Worm (Caenorhabditis elegans) whole organism, L3 larva: ENCODE results near the gene npr-20.
A peak's percentile ranks its signal among the peaks of the same experiment; 100 is the strongest.

Experiments used
- R02D3.7 ChIP-seq: fragments of 150-350 bp; optimal IDR thresholded peaks from 2 replicates; lab custom pipeline; 2014; ENCODE audit warnings: missing biosample characterization, missing genetic modification characterization
- ama-1 ChIP-seq: fragments of 150-350 bp; optimal IDR thresholded peaks from 2 replicates; lab custom pipeline; 2018
- ceh-82 ChIP-seq: fragments of 150-350 bp; optimal IDR thresholded peaks from 2 replicates; lab custom pipeline; 2014; ENCODE audit warnings: missing biosample characterization, missing genetic modification characterization
- daf-12 ChIP-seq: fragments of 150-350 bp; optimal IDR thresholded peaks from 2 replicates; lab custom pipeline; 2014; ENCODE audit warnings: missing biosample characterization, missing genetic modification reagents, missing genetic modification characterization
- egl-27 ChIP-seq: sonication (generic microtip); optimal IDR thresholded peaks from 4 replicates; lab custom pipeline; 2017; ENCODE audit warnings: missing biosample characterization, missing genetic modification reagents, missing genetic modification characterization
- elt-1 ChIP-seq: fragments of 150-350 bp; optimal IDR thresholded peaks from 2 replicates; lab custom pipeline; 2014; ENCODE audit warnings: missing biosample characterization, missing genetic modification characterization
- elt-2 ChIP-seq: sonication (generic microtip); optimal IDR thresholded peaks from 2 replicates; lab custom pipeline; 2016; ENCODE audit warnings: missing genetic modification reagents, mild to moderate bottlenecking, missing genetic modification characterization, missing compliant biosample characterization
- fkh-10 ChIP-seq: sonication (generic microtip); optimal IDR thresholded peaks from 2 replicates; lab custom pipeline; 2017; ENCODE audit warnings: missing biosample characterization, missing genetic modification reagents, missing genetic modification characterization
- fos-1 ChIP-seq: fragments of 150-350 bp; optimal IDR thresholded peaks from 2 replicates; lab custom pipeline; 2014; ENCODE audit warnings: missing biosample characterization, missing genetic modification characterization
- hmg-11 ChIP-seq: sonication (generic microtip); optimal IDR thresholded peaks from 2 replicates; lab custom pipeline; 2016; ENCODE audit warnings: missing genetic modification characterization, missing compliant biosample characterization
- jun-1 ChIP-seq: fragments of 150-350 bp; optimal IDR thresholded peaks from 2 replicates; lab custom pipeline; 2014; ENCODE audit warnings: missing biosample characterization, missing genetic modification reagents, missing genetic modification characterization
- lin-15B ChIP-seq: fragments of 150-350 bp; optimal IDR thresholded peaks from 2 replicates; lab custom pipeline; 2014; ENCODE audit warnings: missing biosample characterization, missing genetic modification characterization
- lsy-12 ChIP-seq: sonication (generic microtip); optimal IDR thresholded peaks from 2 replicates; lab custom pipeline; 2016; ENCODE audit warnings: mild to moderate bottlenecking, missing genetic modification characterization, missing compliant biosample characterization
- mdl-1 ChIP-seq: fragments of 150-350 bp; optimal IDR thresholded peaks from 2 replicates; lab custom pipeline; 2014; ENCODE audit warnings: missing biosample characterization, missing genetic modification characterization
- mml-1 ChIP-seq: fragments of 150-350 bp; sonication (generic microtip); optimal IDR thresholded peaks from 3 replicates; lab custom pipeline; 2014; ENCODE audit warnings: missing biosample characterization, missing genetic modification characterization
- nfya-1 ChIP-seq: sonication (generic microtip); optimal IDR thresholded peaks from 2 replicates; lab custom pipeline; 2017; ENCODE audit warnings: missing genetic modification characterization, mild to moderate bottlenecking, missing compliant biosample characterization, antibody characterized with exemption, moderate library complexity; ENCODE audit not compliant: insufficient read depth
- nhr-12 ChIP-seq: fragments of 150-350 bp; optimal IDR thresholded peaks from 2 replicates; lab custom pipeline; 2014; ENCODE audit warnings: missing biosample characterization, missing genetic modification characterization
- nhr-23 ChIP-seq: fragments of 150-350 bp; optimal IDR thresholded peaks from 2 replicates; lab custom pipeline; 2014; ENCODE audit warnings: missing biosample characterization, missing genetic modification reagents, missing genetic modification characterization
- nhr-237 ChIP-seq: fragments of 150-350 bp; optimal IDR thresholded peaks from 2 replicates; lab custom pipeline; 2014; ENCODE audit warnings: missing biosample characterization, missing genetic modification characterization
- nhr-43 ChIP-seq: sonication (generic microtip); optimal IDR thresholded peaks from 2 replicates; lab custom pipeline; 2016; ENCODE audit warnings: mild to moderate bottlenecking, missing genetic modification characterization, missing compliant biosample characterization; ENCODE audit not compliant: poor library complexity, severe bottlenecking
- nhr-67 ChIP-seq: fragments of 150-350 bp; optimal IDR thresholded peaks from 2 replicates; lab custom pipeline; 2014; ENCODE audit warnings: missing biosample characterization, missing genetic modification characterization
- pha-4 ChIP-seq: fragments of 150-350 bp; optimal IDR thresholded peaks from 2 replicates; lab custom pipeline; 2014; ENCODE audit warnings: missing biosample characterization, missing genetic modification reagents, missing genetic modification characterization
- pqm-1 ChIP-seq: fragments of 150-350 bp; optimal IDR thresholded peaks from 2 replicates; lab custom pipeline; 2017; ENCODE audit warnings: missing biosample characterization, missing genetic modification characterization, inconsistent platforms
- sea-2 ChIP-seq: fragments of 150-350 bp; sonication (generic microtip); optimal IDR thresholded peaks from 4 replicates; lab custom pipeline; 2014; ENCODE audit warnings: missing biosample characterization, missing genetic modification reagents, missing genetic modification characterization
- skn-1 ChIP-seq: fragments of 150-350 bp; optimal IDR thresholded peaks from 2 replicates; lab custom pipeline; 2014; ENCODE audit warnings: missing biosample characterization, missing genetic modification characterization
- snpc-4 ChIP-seq: fragments of 150-350 bp; optimal IDR thresholded peaks from 2 replicates; lab custom pipeline; 2014; ENCODE audit warnings: missing biosample characterization, missing genetic modification characterization
- unc-39 ChIP-seq: sonication (generic microtip); optimal IDR thresholded peaks from 4 replicates; lab custom pipeline; 2017; ENCODE audit warnings: missing biosample characterization, missing genetic modification characterization
- unc-62 ChIP-seq: fragments of 150-350 bp; sonication (generic microtip); optimal IDR thresholded peaks from 4 replicates; lab custom pipeline; 2014; ENCODE audit warnings: missing biosample characterization, missing genetic modification reagents, missing genetic modification characterization
- zag-1 ChIP-seq: fragments of 150-350 bp; optimal IDR thresholded peaks from 2 replicates; lab custom pipeline; 2014; ENCODE audit warnings: missing biosample characterization, missing genetic modification characterization
- ztf-11 ChIP-seq: fragments of 150-350 bp; optimal IDR thresholded peaks from 2 replicates; lab custom pipeline; 2014; ENCODE audit warnings: missing biosample characterization, missing genetic modification characterization
- ztf-4 ChIP-seq: fragments of 150-350 bp; optimal IDR thresholded peaks from 2 replicates; lab custom pipeline; 2014; ENCODE audit warnings: missing biosample characterization, missing genetic modification characterization

The npr-20 gene

DNA sequence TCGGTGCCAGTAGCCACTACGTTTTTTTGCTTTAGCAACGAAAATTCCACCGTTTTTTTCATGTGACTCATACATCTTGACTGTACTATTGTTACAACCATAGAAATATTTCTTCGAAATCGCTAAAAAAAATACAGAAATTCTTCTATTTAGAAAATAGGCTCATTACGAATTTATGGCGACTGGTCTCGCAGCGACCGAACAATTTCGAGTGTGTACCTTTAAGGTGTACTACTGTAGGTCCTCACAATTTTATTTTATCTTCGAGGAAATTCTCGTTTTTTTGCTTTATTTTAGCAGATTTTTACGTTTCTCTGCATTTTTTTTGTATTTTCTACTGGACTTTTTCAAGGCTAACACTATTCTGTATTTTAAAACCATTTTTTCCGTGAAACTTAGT, 25.0 kb upstream of the npr-20 start:
- TF ChIP-seq nhr-237 (tag; lab: Kevin White, UChicago) (no peak), daf-12 (tag; lab: Kevin White, UChicago) (no peak), fkh-10 (GFP tag; lab: Kevin White, UChicago) (no peak), ama-1 (no peak), ztf-4 (tag; lab: Kevin White, UChicago) (no peak), nhr-67 (tag; lab: Kevin White, UChicago) (no peak), unc-39 (tag; lab: Kevin White, UChicago) (no peak), ztf-11 (tag; lab: Kevin White, UChicago) (no peak), pha-4 (tag; lab: Kevin White, UChicago) (no peak), jun-1 (tag; lab: Kevin White, UChicago) (no peak), nhr-43 (no peak), unc-62 (GFP tag; lab: Kevin White, UChicago) (no peak), hmg-11 (tag; lab: Kevin White, UChicago) (no peak), lsy-12 (tag; lab: Kevin White, UChicago) (no peak), fos-1 (tag; lab: Kevin White, UChicago) (no peak)

DNA sequence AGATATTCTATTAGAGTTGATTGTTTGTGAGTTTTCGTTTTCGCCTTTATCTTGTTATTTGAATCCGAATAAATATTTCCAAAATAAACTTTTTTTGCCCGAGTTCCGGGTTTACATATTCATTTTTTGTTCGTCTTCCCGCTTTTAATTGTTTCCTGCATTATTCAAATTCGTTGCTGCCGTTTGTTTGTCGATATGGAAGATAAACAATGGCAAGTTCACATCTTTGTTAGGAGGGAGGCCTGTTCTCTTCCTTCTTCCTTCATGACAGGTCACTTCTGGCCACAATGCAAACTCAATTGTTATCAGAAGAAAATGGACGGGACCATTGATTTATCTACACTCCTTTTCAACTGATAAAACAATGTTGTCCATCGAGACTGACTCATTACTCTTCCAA, 24.6 kb upstream of the npr-20 start:
- no peak for TF ChIP-seq mml-1
- peak; percentile 10 for TF ChIP-seq pha-4 (tag; lab: Kevin White, UChicago)

DNA sequence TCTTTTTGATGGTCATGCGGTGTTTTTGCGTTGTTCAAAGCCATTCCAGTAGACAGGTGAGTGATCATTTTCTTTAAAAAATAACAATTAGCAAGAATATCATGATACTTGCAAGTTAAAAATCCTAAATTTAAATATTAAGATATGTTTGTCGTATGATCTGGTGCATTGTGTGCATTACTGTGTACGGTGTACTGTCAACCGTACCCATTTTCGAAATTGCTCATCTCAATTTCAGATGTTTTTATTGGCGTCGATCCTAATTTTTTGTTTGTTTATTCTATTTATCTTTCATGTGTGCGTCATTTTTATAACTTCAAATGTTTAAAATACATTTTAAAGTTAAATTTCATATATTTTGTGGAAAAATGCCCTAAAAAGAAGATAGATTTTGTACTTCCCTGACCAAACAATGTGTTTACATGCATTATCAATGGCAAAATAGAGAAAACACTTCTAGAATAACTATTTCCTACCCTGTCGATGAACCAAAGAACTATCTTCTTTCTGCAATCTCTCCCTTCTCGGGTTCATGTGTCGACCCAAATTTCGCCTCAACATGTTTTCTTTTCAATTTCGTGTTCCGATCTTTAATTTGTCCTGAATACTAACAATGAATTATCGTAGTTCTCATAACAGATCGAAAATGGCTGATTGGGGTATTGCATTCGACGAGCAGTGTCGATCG, 19.4 kb upstream of the npr-20 start, which contains the start of the genes T07D4.5 and ddx-19:
Gene T07D4.5, minus strand, starts transcription at position 71 of the 688 bp plus-strand sequence.
Gene ddx-19, plus strand, starts transcription at position 638 of the 688 bp plus-strand sequence.
- TF ChIP-seq pha-4 (tag; lab: Kevin White, UChicago) = peak; percentile 78
- TF ChIP-seq R02D3.7 = no peak
- TF ChIP-seq elt-2 (tag; lab: Kevin White, UChicago) = peak; percentile 29
- TF ChIP-seq pqm-1 (tag; lab: Kevin White, UChicago) = peak; percentile 7
- no peak for TF ChIP-seq ztf-11 (tag; lab: Kevin White, UChicago)
- no peak for TF ChIP-seq unc-62 (GFP tag; lab: Kevin White, UChicago)
- no peak for TF ChIP-seq jun-1 (tag; lab: Kevin White, UChicago)
- TF ChIP-seq nfya-1 (tag; lab: Kevin White, UChicago) = no peak
- TF ChIP-seq lin-15B (tag; lab: Kevin White, UChicago) = peak; percentile 42
- no peak for TF ChIP-seq nhr-67 (tag; lab: Kevin White, UChicago)
- TF ChIP-seq nhr-237 (tag; lab: Kevin White, UChicago) = no peak
- TF ChIP-seq nhr-23 (tag; lab: Kevin White, UChicago) = peak; percentile 8
- TF ChIP-seq snpc-4 (tag; lab: Kevin White, UChicago) = no peak
- TF ChIP-seq, all 47 proteins: peak for 5

DNA sequence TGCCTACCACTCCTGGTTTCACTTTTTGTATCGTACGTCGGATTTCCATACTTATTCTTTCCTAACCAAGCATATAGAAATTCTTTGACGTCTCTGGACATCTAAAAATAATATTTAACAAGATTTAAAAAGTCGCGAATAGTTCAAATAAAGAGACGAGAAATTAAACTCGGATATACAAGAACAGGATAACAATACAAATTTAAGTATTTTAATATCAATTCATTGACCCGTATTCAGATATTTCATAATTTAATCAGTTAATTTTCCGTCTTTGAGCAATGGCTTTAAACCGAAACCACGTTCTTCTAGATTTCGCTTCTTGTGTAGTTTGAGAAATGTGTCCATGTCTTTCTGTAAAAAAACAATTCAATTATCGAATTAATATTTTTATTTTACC, 18.6 kb upstream of the npr-20 start, which contains the start of gene rha-1:
Gene rha-1, minus strand, starts transcription at position 101 of the 400 bp plus-strand sequence.
- TF ChIP-seq hmg-11 (tag; lab: Kevin White, UChicago) (no peak), sea-2 (GFP tag; lab: Kevin White, UChicago) (no peak), skn-1 (tag; lab: Kevin White, UChicago) (no peak), ceh-82 (tag; lab: Kevin White, UChicago) (no peak), nhr-67 (tag; lab: Kevin White, UChicago) (no peak)

DNA sequence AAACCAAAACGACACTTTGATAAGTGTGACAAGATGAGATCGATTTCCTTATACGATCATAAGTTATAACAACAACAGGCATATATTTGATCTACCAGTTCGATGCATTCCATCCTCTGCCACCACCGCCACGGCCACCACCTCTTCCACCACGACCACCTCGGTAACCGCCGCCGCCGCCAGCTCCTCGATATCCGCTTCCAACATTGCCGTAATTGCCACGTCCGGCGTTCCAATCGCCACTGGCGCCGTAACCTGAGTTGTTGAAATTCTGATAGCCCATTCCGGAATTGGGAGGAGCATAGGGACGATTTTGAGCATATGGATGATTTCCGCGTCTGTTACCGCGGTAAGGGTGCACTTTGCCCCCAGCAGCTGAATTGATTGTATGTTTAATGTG, 13.6 kb upstream of the npr-20 start:
- TF ChIP-seq nhr-12 (tag; lab: Kevin White, UChicago) (no peak), mdl-1 (tag; lab: Kevin White, UChicago) (no peak), mml-1 (no peak), ztf-4 (tag; lab: Kevin White, UChicago) (no peak), snpc-4 (tag; lab: Kevin White, UChicago) (no peak), sea-2 (GFP tag; lab: Kevin White, UChicago) (no peak), nhr-43 (no peak), elt-1 (no peak), pqm-1 (tag; lab: Kevin White, UChicago) (no peak), zag-1 (no peak), R02D3.7 (no peak), nhr-67 (tag; lab: Kevin White, UChicago) (no peak), ztf-11 (tag; lab: Kevin White, UChicago) (no peak), egl-27 (tag; lab: Kevin White, UChicago) (no peak), ama-1 (no peak)
